Worm (Caenorhabditis elegans) whole organism, L3 larva: ENCODE results near the gene ulp-2.

Experiments used
- ama-1 ChIP-seq: fragments of 150-350 bp; optimal IDR thresholded peaks from 2 replicates; lab custom pipeline; 2018
- ceh-82 ChIP-seq: fragments of 150-350 bp; optimal IDR thresholded peaks from 2 replicates; lab custom pipeline; 2014; ENCODE audit warnings: missing biosample characterization, missing genetic modification characterization
- elt-3 ChIP-seq, 3 experiments: fragments of 150-350 bp in 1 of 3; sonication (generic microtip) in 2 of 3; optimal IDR thresholded peaks; 2 replicates in 2 of 3; 4 replicates in 1 of 3; lab custom pipeline; 2014 to 2017; ENCODE audit warnings: missing biosample characterization in 3 of 3, missing genetic modification characterization in 3 of 3
- mdl-1 ChIP-seq: fragments of 150-350 bp; optimal IDR thresholded peaks from 2 replicates; lab custom pipeline; 2014; ENCODE audit warnings: missing biosample characterization, missing genetic modification characterization
- nhr-237 ChIP-seq: fragments of 150-350 bp; optimal IDR thresholded peaks from 2 replicates; lab custom pipeline; 2014; ENCODE audit warnings: missing biosample characterization, missing genetic modification characterization
- nhr-25 ChIP-seq: sonication (generic microtip); optimal IDR thresholded peaks from 2 replicates; lab custom pipeline; 2017; ENCODE audit warnings: missing biosample characterization, missing genetic modification characterization
- nhr-76 ChIP-seq: fragments of 150-350 bp; sonication (generic microtip); optimal IDR thresholded peaks from 5 replicates; lab custom pipeline; 2014; ENCODE audit warnings: missing biosample characterization, missing genetic modification characterization
- nhr-77 ChIP-seq: fragments of 150-350 bp; optimal IDR thresholded peaks from 2 replicates; lab custom pipeline; 2014; ENCODE audit warnings: missing biosample characterization, missing genetic modification characterization
- snpc-4 ChIP-seq: fragments of 150-350 bp; optimal IDR thresholded peaks from 2 replicates; lab custom pipeline; 2014; ENCODE audit warnings: missing biosample characterization, missing genetic modification characterization
- zag-1 ChIP-seq: fragments of 150-350 bp; optimal IDR thresholded peaks from 2 replicates; lab custom pipeline; 2014; ENCODE audit warnings: missing biosample characterization, missing genetic modification characterization

- TF ChIP-seq elt-3 (tag; optimal IDR thresholded peaks at IDR 0.05; lab: Kevin White, UChicago) (no peak), ama-1 (lab: Kevin White, UChicago) (no peak), nhr-76 (tag; lab: Kevin White, UChicago) (no peak), mdl-1 (tag; lab: Kevin White, UChicago) (no peak), nhr-237 (tag; lab: Kevin White, UChicago) (no peak), nhr-25 (no peak), nhr-77 (no peak), snpc-4 (tag; lab: Kevin White, UChicago) (no peak), ceh-82 (tag; lab: Kevin White, UChicago) (no peak), zag-1 (tag; lab: Kevin White, UChicago) (no peak)
Observed at ce11 chrII:5008033-5008432, 48.4 kb upstream of the ulp-2 start, which contains the start of gene F59A6.3.
